Fruit fly (Drosophila melanogaster) Kc167 (cell line): ENCODE measurements around the gene Mabi.

Experiments
- Myc ChIP-seq: fragments of >200 bp; optimal IDR thresholded peaks from 2 replicates; lab custom pipeline; 2017; ENCODE audit warnings: missing external identifiers
- insv ChIP-seq: fragments of >200 bp; optimal IDR thresholded peaks from 3 replicates; lab custom pipeline; 2018; ENCODE audit warnings: missing external identifiers
- ttk ChIP-seq: sonication (Bioruptor generic); optimal IDR thresholded peaks from 2 replicates; lab custom pipeline; 2017; ENCODE audit warnings: missing external identifiers

DNA sequence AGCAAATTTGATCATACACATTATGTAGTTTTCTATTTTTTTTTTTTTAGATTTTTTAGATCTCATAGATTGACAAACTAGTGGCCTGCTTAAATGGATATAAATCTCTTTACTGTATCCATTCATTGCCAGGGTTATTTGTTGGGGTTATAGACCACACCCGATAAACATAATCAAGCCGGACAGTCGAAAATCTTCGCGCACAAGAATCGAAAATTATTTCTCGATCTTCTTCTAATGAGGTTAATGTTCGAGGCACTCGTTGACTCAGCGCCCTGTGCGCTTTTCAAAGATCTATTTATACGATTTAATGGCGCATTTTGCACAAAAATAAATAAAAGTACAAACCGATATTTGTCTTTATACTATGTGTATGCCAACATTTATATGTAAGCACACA, 25.2 kb upstream of the Mabi start, which contains the start of gene CG31730:
- TF ChIP-seq insv: no peak
- no peak for TF ChIP-seq ttk (lab: Kevin White, UChicago)
- no peak for TF ChIP-seq Myc (lab: Kevin White, UChicago)
